Fruit fly (Drosophila melanogaster) whole organism, embryonic: Measurements from ENCODE around the gene Nlg2.

Source experiments
- Aef1 ChIP-seq: fragments of 200-800 bp; sonication (Bioruptor generic); IDR thresholded peaks from 3 replicates; pipeline ENCODE4 v1.3.6; 2022; ENCODE audit warnings: missing biosample characterization, missing genetic modification characterization
- Awh ChIP-seq: fragments of 200-800 bp; sonication (Bioruptor generic); IDR thresholded peaks from 2 replicates; pipeline ENCODE4, ENCODE4 v1.3.6; 2022; ENCODE audit warnings: missing biosample characterization, missing genetic modification characterization
- Bteb2 ChIP-seq: fragments of 200-800 bp; sonication (Bioruptor generic); optimal IDR thresholded peaks from 2 replicates; lab custom pipeline; 2016; ENCODE audit warnings: missing biosample characterization, missing genetic modification characterization
- CG1024 ChIP-seq: fragments of 200-800 bp; sonication (Bioruptor generic); IDR thresholded peaks from 2 replicates; pipeline ENCODE4 v1.3.6; 2022; ENCODE audit warnings: missing biosample characterization, missing genetic modification characterization
- CG10565 ChIP-seq: fragments of 200-800 bp; sonication (Bioruptor generic); optimal IDR thresholded peaks from 3 replicates; lab custom pipeline; 2016; ENCODE audit warnings: missing biosample characterization, mild to moderate bottlenecking, missing genetic modification characterization
- CG12155 ChIP-seq: fragments of 200-800 bp; sonication (Bioruptor generic); optimal IDR thresholded peaks from 3 replicates; lab custom pipeline; 2016; ENCODE audit warnings: missing biosample characterization, missing genetic modification characterization
- CG12219 ChIP-seq: fragments of 200-800 bp; sonication (Bioruptor generic); optimal IDR thresholded peaks from 3 replicates; lab custom pipeline; 2018; ENCODE audit warnings: missing biosample characterization, mild to moderate bottlenecking, missing genetic modification characterization
- CG12236 ChIP-seq: fragments of 200-800 bp; sonication (Bioruptor generic); optimal IDR thresholded peaks from 2 replicates; lab custom pipeline; 2016; ENCODE audit warnings: missing biosample characterization, missing genetic modification characterization
- CG14965 ChIP-seq: fragments of 200-800 bp; sonication (Bioruptor generic); optimal IDR thresholded peaks from 2 replicates; lab custom pipeline; 2016; ENCODE audit warnings: missing biosample characterization, missing genetic modification characterization, borderline replicate concordance
- CG15514 ChIP-seq: fragments of 200-800 bp; sonication (Bioruptor generic); optimal IDR thresholded peaks from 3 replicates; lab custom pipeline; 2017; ENCODE audit warnings: missing biosample characterization, missing genetic modification characterization, mild to moderate bottlenecking, moderate library complexity, missing genetic modification reagents
- CG17612 ChIP-seq: fragments of 200-800 bp; sonication (Bioruptor generic); IDR thresholded peaks from 2 replicates; pipeline ENCODE4 v1.3.6; 2022; ENCODE audit warnings: missing biosample characterization, missing genetic modification characterization
- CG18011 ChIP-seq: fragments of 200-800 bp; sonication (Bioruptor generic); optimal IDR thresholded peaks from 2 replicates; lab custom pipeline; 2017; ENCODE audit warnings: missing biosample characterization, missing genetic modification characterization, mild to moderate bottlenecking, moderate library complexity, missing genotype
- CG2875 ChIP-seq: fragments of 200-800 bp; sonication (Bioruptor generic); optimal IDR thresholded peaks from 2 replicates; lab custom pipeline; 2017; ENCODE audit warnings: missing biosample characterization, mild to moderate bottlenecking, missing genetic modification characterization, missing genetic modification reagents
- CG3065 ChIP-seq: fragments of 200-800 bp; sonication (Bioruptor generic); optimal IDR thresholded peaks from 2 replicates; lab custom pipeline; 2016; ENCODE audit warnings: missing biosample characterization, missing genetic modification characterization
- CG31388 ChIP-seq: fragments of 200-800 bp; sonication (Bioruptor generic); optimal IDR thresholded peaks from 2 replicates; lab custom pipeline; 2016; ENCODE audit warnings: missing biosample characterization, missing genetic modification characterization
- CG3163 ChIP-seq: fragments of 200-800 bp; sonication (Bioruptor generic); optimal IDR thresholded peaks from 3 replicates; lab custom pipeline; 2016; ENCODE audit warnings: missing biosample characterization, missing genetic modification characterization
- CG3281 ChIP-seq: fragments of 200-800 bp; sonication (Bioruptor generic); optimal IDR thresholded peaks from 3 replicates; lab custom pipeline; 2017; ENCODE audit warnings: missing biosample characterization, mild to moderate bottlenecking, missing genetic modification characterization
- CG34376 ChIP-seq: fragments of 200-800 bp; sonication (Bioruptor generic); optimal IDR thresholded peaks from 2 replicates; lab custom pipeline; 2018; ENCODE audit warnings: missing biosample characterization, mild to moderate bottlenecking, missing genetic modification characterization
- CG3847 ChIP-seq: fragments of 200-800 bp; sonication (Bioruptor generic); IDR thresholded peaks from 2 replicates; pipeline ENCODE4 v1.3.6; 2022; ENCODE audit warnings: missing biosample characterization, missing genetic modification characterization
- CG4404 ChIP-seq: fragments of 200-800 bp; sonication (Bioruptor generic); IDR thresholded peaks from 2 replicates; pipeline ENCODE4 v1.3.6; 2022; ENCODE audit warnings: missing biosample characterization, missing genetic modification characterization
- CG4424 ChIP-seq: fragments of 200-800 bp; sonication (Bioruptor generic); optimal IDR thresholded peaks from 3 replicates; lab custom pipeline; 2016; ENCODE audit warnings: missing biosample characterization, missing genetic modification characterization
- CG5953 ChIP-seq: fragments of 200-800 bp; sonication (Bioruptor generic); IDR thresholded peaks from 2 replicates; pipeline ENCODE4 v1.3.6; 2022; ENCODE audit warnings: missing biosample characterization, missing genetic modification characterization
- CG6272 ChIP-seq: fragments of 200-800 bp; sonication (Bioruptor generic); IDR thresholded peaks from 2 replicates; pipeline ENCODE4 v1.3.6; 2022; ENCODE audit warnings: missing biosample characterization, missing genetic modification characterization
- CG7963 ChIP-seq: fragments of 200-800 bp; sonication (Bioruptor generic); IDR thresholded peaks from 3 replicates; pipeline ENCODE4 v1.3.6; 2022; ENCODE audit warnings: missing biosample characterization, missing genetic modification characterization; ENCODE audit not compliant: partially characterized antibody
- CG9797 ChIP-seq: fragments of 200-800 bp; sonication (Bioruptor generic); optimal IDR thresholded peaks from 3 replicates; lab custom pipeline; 2018; ENCODE audit warnings: missing biosample characterization, mild to moderate bottlenecking, missing genetic modification characterization
- CG9932 ChIP-seq: fragments of 200-800 bp; sonication (Bioruptor generic); IDR thresholded peaks from 2 replicates; pipeline ENCODE4 v1.3.6; 2022; ENCODE audit warnings: missing biosample characterization, missing genetic modification characterization
- CkIIα-i1 ChIP-seq: fragments of 200-800 bp; sonication (Bioruptor generic); IDR thresholded peaks from 2 replicates; pipeline ENCODE4 v1.3.6; 2022; ENCODE audit warnings: missing biosample characterization, missing genetic modification characterization
- Dip3 ChIP-seq: fragments of 200-800 bp; sonication (Bioruptor generic); optimal IDR thresholded peaks from 3 replicates; lab custom pipeline; 2016; ENCODE audit warnings: missing biosample characterization, missing genetic modification characterization
- Doc3 ChIP-seq: fragments of 200-800 bp; sonication (Bioruptor generic); IDR thresholded peaks from 3 replicates; pipeline ENCODE4 v1.3.6; 2022; ENCODE audit warnings: missing biosample characterization, missing genetic modification characterization; ENCODE audit not compliant: partially characterized antibody
- GATAe ChIP-seq: fragments of 200-800 bp; sonication (Bioruptor generic); conservative IDR thresholded peaks from 2 replicates; pipeline ENCODE4 v1.3.6; 2022; ENCODE audit warnings: missing biosample characterization, missing genetic modification characterization
- Gug ChIP-seq: fragments of 200-800 bp; sonication (Bioruptor generic); IDR thresholded peaks from 4 replicates; pipeline ENCODE4 v1.3.6; 2022; ENCODE audit warnings: missing biosample characterization, missing genetic modification characterization
- Hmr ChIP-seq: fragments of 200-800 bp; sonication (Bioruptor generic); optimal IDR thresholded peaks from 3 replicates; lab custom pipeline; 2017; ENCODE audit warnings: mild to moderate bottlenecking, missing biosample characterization, missing genetic modification reagents, missing genetic modification characterization
- Mes4 ChIP-seq: fragments of 200-800 bp; sonication (Bioruptor generic); optimal IDR thresholded peaks from 2 replicates; lab custom pipeline; 2016; ENCODE audit warnings: missing biosample characterization, missing genetic modification characterization
- Spps ChIP-seq: fragments of 200-800 bp; sonication (Bioruptor generic); optimal IDR thresholded peaks from 2 replicates; lab custom pipeline; 2018; ENCODE audit warnings: missing biosample characterization, mild to moderate bottlenecking, missing genetic modification characterization
- abd-A ChIP-seq: fragments of 200-800 bp; sonication (Bioruptor generic); optimal IDR thresholded peaks from 3 replicates; lab custom pipeline; 2019; ENCODE audit warnings: missing biosample characterization, mild to moderate bottlenecking, missing genetic modification characterization, moderate library complexity
- ac ChIP-seq: fragments of 200-800 bp; sonication (Bioruptor generic); optimal IDR thresholded peaks from 3 replicates; lab custom pipeline; 2017; ENCODE audit warnings: missing biosample characterization, mild to moderate bottlenecking, missing genetic modification characterization
- dan ChIP-seq: fragments of 200-800 bp; sonication (Bioruptor generic); IDR thresholded peaks from 2 replicates; pipeline ENCODE4 v1.3.6; 2022; ENCODE audit warnings: missing biosample characterization, missing genetic modification characterization
- disco-r ChIP-seq: fragments of 200-800 bp; sonication (Bioruptor generic); optimal IDR thresholded peaks from 2 replicates; lab custom pipeline; 2016; ENCODE audit warnings: missing biosample characterization, missing genetic modification characterization
- dm ChIP-seq: fragments of 200-800 bp; sonication (Bioruptor generic); optimal IDR thresholded peaks from 3 replicates; lab custom pipeline; 2016; ENCODE audit warnings: missing biosample characterization, missing genetic modification characterization
- eve ChIP-seq, 2 experiments: fragments of >200 bp; optimal IDR thresholded peaks; 2 replicates each; lab custom pipeline; 2017; ENCODE audit warnings: missing biosample characterization in 2 of 2, missing genetic modification characterization in 2 of 2
- fd64A ChIP-seq: fragments of 200-800 bp; sonication (Bioruptor generic); optimal IDR thresholded peaks from 3 replicates; lab custom pipeline; 2018; ENCODE audit warnings: missing biosample characterization, mild to moderate bottlenecking, missing genetic modification characterization
- grau ChIP-seq: fragments of 200-800 bp; optimal IDR thresholded peaks from 3 replicates; lab custom pipeline; 2019; ENCODE audit warnings: missing biosample characterization, mild to moderate bottlenecking, missing genetic modification characterization, moderate library complexity
- ken ChIP-seq: fragments of 200-800 bp; sonication (Bioruptor generic); IDR thresholded peaks from 3 replicates; pipeline ENCODE4 v1.3.6; 2022; ENCODE audit warnings: missing biosample characterization, missing genetic modification characterization
- lbe ChIP-seq: fragments of 200-800 bp; sonication (Bioruptor generic); optimal IDR thresholded peaks from 2 replicates; lab custom pipeline; 2016; ENCODE audit warnings: missing biosample characterization, mild to moderate bottlenecking, missing genetic modification characterization
- nom ChIP-seq: fragments of 200-800 bp; sonication (Bioruptor generic); optimal IDR thresholded peaks from 2 replicates; lab custom pipeline; 2017; ENCODE audit warnings: missing biosample characterization, missing genetic modification characterization, mild to moderate bottlenecking, moderate library complexity, missing genetic modification reagents
- oc ChIP-seq: fragments of 200-800 bp; sonication (Bioruptor generic); optimal IDR thresholded peaks from 2 replicates; lab custom pipeline; 2018; ENCODE audit warnings: missing biosample characterization, mild to moderate bottlenecking, missing genetic modification characterization, moderate library complexity
- pfk ChIP-seq: fragments of 200-800 bp; sonication (Bioruptor generic); optimal IDR thresholded peaks from 2 replicates; lab custom pipeline; 2018; ENCODE audit warnings: missing biosample characterization, mild to moderate bottlenecking, missing genetic modification characterization, moderate library complexity
- slbo ChIP-seq: fragments of 200-800 bp; sonication (Bioruptor generic); IDR thresholded peaks from 2 replicates; pipeline ENCODE4 v1.3.6; 2022; ENCODE audit warnings: missing biosample characterization, missing genetic modification characterization
- slou ChIP-seq: fragments of 200-800 bp; sonication (Bioruptor generic); optimal IDR thresholded peaks from 3 replicates; lab custom pipeline; 2016; ENCODE audit warnings: missing biosample characterization, missing genetic modification characterization
- sqz ChIP-seq: fragments of 200-800 bp; sonication (Bioruptor generic); optimal IDR thresholded peaks from 3 replicates; lab custom pipeline; 2018; ENCODE audit warnings: missing biosample characterization, mild to moderate bottlenecking, missing genetic modification characterization
- unpg ChIP-seq: fragments of 200-800 bp; sonication (Bioruptor generic); optimal IDR thresholded peaks from 3 replicates; lab custom pipeline; 2018; ENCODE audit warnings: missing biosample characterization, mild to moderate bottlenecking, missing genetic modification characterization, moderate library complexity

Nlg2 gene

dm6 chr2L:6841349-6841748 is 33.4 kb upstream of the Nlg2 start (continued):
- 0 out of 2 replicates have a peak, but pooled peaks have one; percentile 10 for TF ChIP-seq CG17612 (GFP tag; lab: Robert Waterston, UW)
- TF ChIP-seq CG34376 (GFP tag; lab: Kevin White, UChicago): no peak
- TF ChIP-seq CG12219 (GFP tag; lab: Kevin White, UChicago): peak; percentile 69
- TF ChIP-seq CG18011: no peak
- peak; percentile 57 for TF ChIP-seq slou
- peak; percentile 68 for TF ChIP-seq CG6272
- no peak for TF ChIP-seq lbe
- TF ChIP-seq Hmr (GFP tag; lab: Kevin White, UChicago): no peak
- TF ChIP-seq disco-r (GFP tag; lab: Kevin White, UChicago): peak; percentile 41
- TF ChIP-seq Awh (GFP tag; lab: Robert Waterston, UW): peak; percentile 83
- TF ChIP-seq unpg: peak; percentile 78
- TF ChIP-seq Mes4: peak; percentile 68
- TF ChIP-seq oc (tag; lab: Kevin White, UChicago): peak; percentile 80
- peak; percentile 66 for TF ChIP-seq CG2875 (GFP tag; lab: Kevin White, UChicago)
- TF ChIP-seq CG14965 (GFP tag; lab: Kevin White, UChicago): no peak
- TF ChIP-seq grau (tag; lab: Kevin White, UChicago): peak; percentile 70
- no peak for TF ChIP-seq CG9932
- no peak for TF ChIP-seq CG7963 (GFP tag; lab: Robert Waterston, UW)
- TF ChIP-seq CG31388: no peak
- peak; percentile 7 for TF ChIP-seq CG12236
- no peak for TF ChIP-seq abd-A (tag; lab: Kevin White, UChicago)
- peak; percentile 33; the same call in 1 of the 2 replicates for TF ChIP-seq CG3847 (GFP tag; lab: Robert Waterston, UW)
- TF ChIP-seq CG12155 (GFP tag; lab: Kevin White, UChicago): peak; percentile 50
- peak; percentile 72 for TF ChIP-seq Spps (tag; lab: Kevin White, UChicago)
- TF ChIP-seq fd64A (GFP tag; lab: Kevin White, UChicago): peak; percentile 42
- peak; percentile 62 for TF ChIP-seq sqz (GFP tag; lab: Kevin White, UChicago)
- peak; percentile 85 for TF ChIP-seq ken (GFP tag; lab: Robert Waterston, UW)
- peak; percentile 60; the same call in 2 of the 4 replicates for TF ChIP-seq Gug (GFP tag; lab: Robert Waterston, UW)
- TF ChIP-seq CG3281: no peak
- no peak for TF ChIP-seq Dip3 (GFP tag; lab: Kevin White, UChicago)
- peak; percentile 11 for TF ChIP-seq CG9797 (GFP tag; lab: Kevin White, UChicago)
- no peak for TF ChIP-seq CG10565 (GFP tag; lab: Kevin White, UChicago)
- no peak for TF ChIP-seq GATAe (GFP tag; lab: Robert Waterston, UW)
- no peak for TF ChIP-seq CG15514 (GFP tag; lab: Kevin White, UChicago)
- peak; percentile 51; the same call in 1 of the 3 replicates for TF ChIP-seq Aef1 (GFP tag; lab: Robert Waterston, UW)
- no peak for TF ChIP-seq CG5953
- TF ChIP-seq pfk (GFP tag; lab: Kevin White, UChicago): no peak
- TF ChIP-seq Doc3 (GFP tag; lab: Robert Waterston, UW): no peak
- TF ChIP-seq CG1024 (GFP tag; lab: Robert Waterston, UW): peak; percentile 80
- peak; percentile 50 for TF ChIP-seq slbo
- TF ChIP-seq CG4404 (GFP tag; lab: Robert Waterston, UW): peak; percentile 88
- TF ChIP-seq CG3163 (GFP tag; lab: Kevin White, UChicago): peak; percentile 28
- TF ChIP-seq CkIIα-i1 (GFP tag; lab: Robert Waterston, UW): no peak
- TF ChIP-seq ac (GFP tag; lab: Kevin White, UChicago): peak; percentile 75
- no peak for TF ChIP-seq nom (GFP tag; lab: Kevin White, UChicago)
- TF ChIP-seq CG4424 (GFP tag; lab: Kevin White, UChicago): peak; percentile 80
- TF ChIP-seq dan: peak; percentile 69
- TF ChIP-seq dm (GFP tag; lab: Kevin White, UChicago): peak; percentile 50
- no peak for TF ChIP-seq Bteb2
- TF ChIP-seq CG3065 (GFP tag; lab: Kevin White, UChicago): peak; percentile 6
- peak; percentile 84 for TF ChIP-seq eve (GFP tag; optimal IDR thresholded peaks at IDR 0.05; lab: Kevin White, UChicago)
